Worm (Caenorhabditis elegans) whole organism, L4/young adult: ENCODE data around the gene cdk-11.2.

Experiments
- dao-5 ChIP-seq: sonication (generic microtip); optimal IDR thresholded peaks from 2 replicates; lab custom pipeline; 2016; ENCODE audit warnings: missing genotype, missing genetic modification characterization, moderate library complexity, missing compliant biosample characterization
- him-1 ChIP-seq: sonication (generic microtip); optimal IDR thresholded peaks from 2 replicates; lab custom pipeline; 2016; ENCODE audit warnings: missing genotype, missing genetic modification reagents, missing genetic modification characterization, missing compliant biosample characterization

DNA sequence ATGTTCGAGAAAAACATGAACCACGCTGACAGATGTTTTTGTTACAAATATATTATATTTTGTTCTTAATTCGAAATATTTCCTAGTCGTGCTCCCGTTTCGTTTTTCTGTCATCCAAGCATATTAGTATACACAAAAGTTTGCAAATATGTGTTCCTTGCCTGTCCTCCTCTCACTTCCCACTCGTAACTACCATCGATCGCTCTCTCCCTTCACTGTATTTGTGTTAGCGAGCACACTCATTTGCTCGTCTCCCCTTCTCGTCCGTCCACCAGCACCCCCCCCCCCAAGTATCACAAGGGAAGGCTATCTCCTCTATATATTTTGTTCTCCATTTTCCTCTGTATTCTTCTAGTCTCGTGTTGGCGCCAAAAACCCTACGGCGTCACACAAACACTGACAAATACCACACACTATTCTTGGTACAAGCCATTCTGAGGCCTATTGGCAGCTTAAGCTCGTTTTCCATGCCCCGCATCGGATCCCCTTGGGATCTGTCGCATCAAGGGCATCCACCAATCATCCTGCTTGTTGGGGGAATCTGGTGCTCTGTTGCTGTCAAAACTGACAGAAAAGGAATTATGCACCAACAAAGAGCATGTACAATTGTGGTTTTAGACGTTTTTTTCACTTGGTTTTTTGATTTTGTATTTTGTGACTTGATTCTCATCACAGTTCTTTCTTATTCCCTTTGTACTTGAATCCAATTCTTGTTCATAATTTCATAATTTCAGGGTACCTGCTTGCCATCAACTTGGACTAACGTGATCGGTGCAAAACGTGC is 22.9 kb downstream of the cdk-11.2 start, which contains the start of gene pkn-1:
- TF ChIP-seq him-1 (tag; lab: Kevin White, UChicago) = no peak
- no peak for TF ChIP-seq dao-5 (tag; lab: Kevin White, UChicago)
